Worm (Caenorhabditis elegans) whole organism, L3 larva: ENCODE measurements around the gene mrpl-18.
A peak's percentile ranks its signal among the peaks of the same experiment; 100 is the strongest.

Source experiments
- R02D3.7 ChIP-seq: fragments of 150-350 bp; optimal IDR thresholded peaks from 2 replicates; lab custom pipeline; 2014; ENCODE audit warnings: missing biosample characterization, missing genetic modification characterization
- ZK546.5 ChIP-seq: sonication (generic microtip); optimal IDR thresholded peaks from 2 replicates; lab custom pipeline; 2017; ENCODE audit warnings: missing biosample characterization, missing genetic modification characterization
- aly-2 ChIP-seq: fragments of 150-350 bp; optimal IDR thresholded peaks from 2 replicates; lab custom pipeline; 2014; ENCODE audit warnings: missing biosample characterization, missing genetic modification characterization
- ama-1 ChIP-seq: fragments of 150-350 bp; optimal IDR thresholded peaks from 2 replicates; lab custom pipeline; 2018
- ceh-16 ChIP-seq: sonication (generic microtip); optimal IDR thresholded peaks from 2 replicates; lab custom pipeline; 2017; ENCODE audit warnings: missing biosample characterization, missing genetic modification characterization
- ceh-28 ChIP-seq: fragments of 150-350 bp; optimal IDR thresholded peaks from 2 replicates; lab custom pipeline; 2014; ENCODE audit warnings: missing biosample characterization, missing genetic modification reagents, missing genetic modification characterization
- ceh-82 ChIP-seq: fragments of 150-350 bp; optimal IDR thresholded peaks from 2 replicates; lab custom pipeline; 2014; ENCODE audit warnings: missing biosample characterization, missing genetic modification characterization
- ceh-9 ChIP-seq: sonication (generic microtip); optimal IDR thresholded peaks from 2 replicates; lab custom pipeline; 2018; ENCODE audit warnings: missing biosample characterization, missing genetic modification characterization
- egl-5 ChIP-seq: fragments of 150-350 bp; optimal IDR thresholded peaks from 2 replicates; lab custom pipeline; 2017; ENCODE audit warnings: missing biosample characterization, missing genetic modification reagents, missing genetic modification characterization, inconsistent platforms
- elt-1 ChIP-seq: fragments of 150-350 bp; optimal IDR thresholded peaks from 2 replicates; lab custom pipeline; 2014; ENCODE audit warnings: missing biosample characterization, missing genetic modification characterization
- elt-2 ChIP-seq: sonication (generic microtip); optimal IDR thresholded peaks from 2 replicates; lab custom pipeline; 2016; ENCODE audit warnings: missing genetic modification reagents, mild to moderate bottlenecking, missing genetic modification characterization, missing compliant biosample characterization
- elt-3 ChIP-seq, 3 experiments: fragments of 150-350 bp in 1 of 3; sonication (generic microtip) in 2 of 3; optimal IDR thresholded peaks; 2 replicates in 2 of 3; 4 replicates in 1 of 3; lab custom pipeline; 2014 to 2017; ENCODE audit warnings: missing biosample characterization in 3 of 3, missing genetic modification characterization in 3 of 3
- eor-1 ChIP-seq, 2 experiments: fragments of 150-350 bp; optimal IDR thresholded peaks; 2 replicates each; lab custom pipeline; 2014 to 2018; ENCODE audit warnings: missing biosample characterization in 2 of 2, missing genetic modification characterization in 2 of 2
- fkh-10 ChIP-seq: sonication (generic microtip); optimal IDR thresholded peaks from 2 replicates; lab custom pipeline; 2017; ENCODE audit warnings: missing biosample characterization, missing genetic modification reagents, missing genetic modification characterization
- fkh-2 ChIP-seq: fragments of 150-350 bp; optimal IDR thresholded peaks from 2 replicates; lab custom pipeline; 2014; ENCODE audit warnings: missing biosample characterization, missing genetic modification reagents, missing genetic modification characterization
- hmg-11 ChIP-seq: sonication (generic microtip); optimal IDR thresholded peaks from 2 replicates; lab custom pipeline; 2016; ENCODE audit warnings: missing genetic modification characterization, missing compliant biosample characterization
- lin-39 ChIP-seq: fragments of 150-350 bp; optimal IDR thresholded peaks from 2 replicates; lab custom pipeline; 2018; ENCODE audit warnings: missing biosample characterization, missing genetic modification reagents, missing genetic modification characterization
- lsy-12 ChIP-seq: sonication (generic microtip); optimal IDR thresholded peaks from 2 replicates; lab custom pipeline; 2016; ENCODE audit warnings: mild to moderate bottlenecking, missing genetic modification characterization, missing compliant biosample characterization
- mdl-1 ChIP-seq: fragments of 150-350 bp; optimal IDR thresholded peaks from 2 replicates; lab custom pipeline; 2014; ENCODE audit warnings: missing biosample characterization, missing genetic modification characterization
- nfya-1 ChIP-seq: sonication (generic microtip); optimal IDR thresholded peaks from 2 replicates; lab custom pipeline; 2017; ENCODE audit warnings: missing genetic modification characterization, mild to moderate bottlenecking, missing compliant biosample characterization, antibody characterized with exemption, moderate library complexity; ENCODE audit not compliant: insufficient read depth
- nhr-11 ChIP-seq: fragments of 150-350 bp; optimal IDR thresholded peaks from 2 replicates; lab custom pipeline; 2014; ENCODE audit warnings: missing biosample characterization, missing genetic modification characterization
- nhr-12 ChIP-seq: fragments of 150-350 bp; optimal IDR thresholded peaks from 2 replicates; lab custom pipeline; 2014; ENCODE audit warnings: missing biosample characterization, missing genetic modification characterization
- nhr-23 ChIP-seq: fragments of 150-350 bp; optimal IDR thresholded peaks from 2 replicates; lab custom pipeline; 2014; ENCODE audit warnings: missing biosample characterization, missing genetic modification reagents, missing genetic modification characterization
- nhr-25 ChIP-seq: sonication (generic microtip); optimal IDR thresholded peaks from 2 replicates; lab custom pipeline; 2017; ENCODE audit warnings: missing biosample characterization, missing genetic modification characterization
- nhr-43 ChIP-seq: sonication (generic microtip); optimal IDR thresholded peaks from 2 replicates; lab custom pipeline; 2016; ENCODE audit warnings: mild to moderate bottlenecking, missing genetic modification characterization, missing compliant biosample characterization; ENCODE audit not compliant: poor library complexity, severe bottlenecking
- nhr-67 ChIP-seq: fragments of 150-350 bp; optimal IDR thresholded peaks from 2 replicates; lab custom pipeline; 2014; ENCODE audit warnings: missing biosample characterization, missing genetic modification characterization
- nhr-77 ChIP-seq: fragments of 150-350 bp; optimal IDR thresholded peaks from 2 replicates; lab custom pipeline; 2014; ENCODE audit warnings: missing biosample characterization, missing genetic modification characterization
- pha-4 ChIP-seq: fragments of 150-350 bp; optimal IDR thresholded peaks from 2 replicates; lab custom pipeline; 2014; ENCODE audit warnings: missing biosample characterization, missing genetic modification reagents, missing genetic modification characterization
- pqm-1 ChIP-seq: fragments of 150-350 bp; optimal IDR thresholded peaks from 2 replicates; lab custom pipeline; 2017; ENCODE audit warnings: missing biosample characterization, missing genetic modification characterization, inconsistent platforms
- sea-2 ChIP-seq: fragments of 150-350 bp; sonication (generic microtip); optimal IDR thresholded peaks from 4 replicates; lab custom pipeline; 2014; ENCODE audit warnings: missing biosample characterization, missing genetic modification reagents, missing genetic modification characterization
- skn-1 ChIP-seq: fragments of 150-350 bp; optimal IDR thresholded peaks from 2 replicates; lab custom pipeline; 2014; ENCODE audit warnings: missing biosample characterization, missing genetic modification characterization
- snpc-4 ChIP-seq: fragments of 150-350 bp; optimal IDR thresholded peaks from 2 replicates; lab custom pipeline; 2014; ENCODE audit warnings: missing biosample characterization, missing genetic modification characterization
- tbx-2 ChIP-seq: sonication (generic microtip); optimal IDR thresholded peaks from 2 replicates; lab custom pipeline; 2016; ENCODE audit warnings: mild to moderate bottlenecking, missing genetic modification characterization, missing compliant biosample characterization
- zag-1 ChIP-seq: fragments of 150-350 bp; optimal IDR thresholded peaks from 2 replicates; lab custom pipeline; 2014; ENCODE audit warnings: missing biosample characterization, missing genetic modification characterization
- ztf-11 ChIP-seq: fragments of 150-350 bp; optimal IDR thresholded peaks from 2 replicates; lab custom pipeline; 2014; ENCODE audit warnings: missing biosample characterization, missing genetic modification characterization
- ztf-4 ChIP-seq: fragments of 150-350 bp; optimal IDR thresholded peaks from 2 replicates; lab custom pipeline; 2014; ENCODE audit warnings: missing biosample characterization, missing genetic modification characterization

Gene mrpl-18

ce11 chrIII:8145971-8146370, 1.2 kb downstream of the mrpl-18 start:
- peak; percentile 49 for TF ChIP-seq lin-39 (tag; lab: Kevin White, UChicago)
- TF ChIP-seq egl-5: no peak

DNA sequence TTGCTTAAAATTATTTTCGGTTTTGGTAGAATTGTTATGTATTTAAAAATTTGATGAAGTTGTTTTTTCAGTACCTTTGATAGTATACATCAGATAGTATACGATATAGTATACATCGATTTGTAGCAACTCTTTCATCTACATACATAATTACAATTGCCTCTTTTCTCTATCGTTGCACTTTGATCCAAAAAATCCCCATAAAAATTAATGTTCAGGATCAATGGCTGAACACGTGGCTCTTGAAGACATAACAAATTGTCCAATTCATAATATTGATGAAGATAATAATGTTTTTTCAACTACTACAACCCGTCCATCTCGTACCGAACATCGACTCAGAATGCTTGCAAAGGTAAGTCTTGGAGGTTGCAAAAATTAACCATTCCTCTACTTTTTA, 3.9 kb downstream of the mrpl-18 start, which contains the start of gene D2007.2:
TSS of gene D2007.2 (plus strand) at position 213 of the 400 bp plus-strand sequence.
- TF ChIP-seq skn-1 (no peak), nhr-43 (tag; lab: Kevin White, UChicago) (no peak), aly-2 (no peak), pha-4 (tag; lab: Kevin White, UChicago) (no peak), nhr-25 (no peak), nhr-23 (tag; lab: Kevin White, UChicago) (no peak), lin-39 (tag; lab: Kevin White, UChicago) (no peak), ama-1 (no peak), eor-1 (tag; optimal IDR thresholded peaks at IDR 0.05; lab: Kevin White, UChicago) (no peak), fkh-2 (tag; lab: Kevin White, UChicago) (no peak), ZK546.5 (no peak), ceh-28 (tag; lab: Kevin White, UChicago) (no peak), pqm-1 (tag; lab: Kevin White, UChicago) (no peak), elt-3 (tag; optimal IDR thresholded peaks at IDR 0.05; lab: Kevin White, UChicago) (no peak), snpc-4 (tag; lab: Kevin White, UChicago) (no peak), mdl-1 (tag; lab: Kevin White, UChicago) (no peak), nhr-11 (tag; lab: Kevin White, UChicago) (no peak), nfya-1 (tag; lab: Kevin White, UChicago) (no peak), egl-5 (no peak)

DNA sequence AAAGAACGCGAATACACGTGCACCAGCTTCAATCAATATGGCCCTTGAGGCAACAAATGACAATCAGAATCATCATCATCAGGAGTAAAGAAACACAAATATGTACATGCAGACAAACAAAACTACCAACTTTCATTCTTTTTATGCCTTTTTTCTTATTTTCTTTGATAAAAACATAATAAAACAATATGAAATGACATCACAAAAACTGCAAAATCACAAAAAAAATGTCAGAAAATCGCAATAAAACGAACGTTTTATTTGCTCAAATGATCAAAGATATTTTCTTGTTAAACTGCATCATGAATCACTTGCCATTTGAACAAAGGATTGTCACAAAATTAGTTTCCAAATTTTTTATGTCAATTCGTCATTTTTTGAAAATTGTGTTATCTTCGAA, 9.6 kb downstream of the mrpl-18 start:
- no peak for TF ChIP-seq ztf-4 (tag; lab: Kevin White, UChicago)
- peak; percentile 55 for TF ChIP-seq elt-2 (tag; lab: Kevin White, UChicago)
- peak; percentile 6 for TF ChIP-seq pha-4 (tag; lab: Kevin White, UChicago)
- TF ChIP-seq snpc-4 (tag; lab: Kevin White, UChicago): no peak

- TF ChIP-seq R02D3.7 (no peak), nhr-67 (no peak), elt-2 (tag; lab: Kevin White, UChicago) (no peak), ceh-9 (tag; lab: Kevin White, UChicago) (no peak), ceh-16 (tag; lab: Kevin White, UChicago) (no peak), hmg-11 (tag; lab: Kevin White, UChicago) (no peak), elt-1 (tag; lab: Kevin White, UChicago) (no peak), fkh-10 (GFP tag; lab: Kevin White, UChicago) (no peak), zag-1 (tag; lab: Kevin White, UChicago) (no peak), nhr-12 (tag; lab: Kevin White, UChicago) (no peak), lsy-12 (tag; lab: Kevin White, UChicago) (no peak), ZK546.5 (no peak), pha-4 (tag; lab: Kevin White, UChicago) (no peak), elt-3 (tag; optimal IDR thresholded peaks at IDR 0.05; lab: Kevin White, UChicago) (no peak), nhr-77 (no peak), ceh-82 (tag; lab: Kevin White, UChicago) (no peak), tbx-2 (tag; lab: Kevin White, UChicago) (no peak), sea-2 (GFP tag; lab: Kevin White, UChicago) (no peak), ztf-11 (tag; lab: Kevin White, UChicago) (no peak)
These were observed 10.4 kb downstream of the mrpl-18 start, which contains the start of gene D2007.1 for ce11 chrIII:8155166-8155565. D2007.1 (plus strand) TSS chrIII:8155466.
